Worm (Caenorhabditis elegans) whole organism, late embryonic: ENCODE measurements around the gene idpc-4.

Experiments
- npax-4 ChIP-seq: sonication (generic microtip); optimal IDR thresholded peaks from 2 replicates; lab custom pipeline; 2016; ENCODE audit warnings: missing genetic modification characterization, missing compliant biosample characterization
- pha-4 ChIP-seq: fragments of 150-350 bp; optimal IDR thresholded peaks from 2 replicates; lab custom pipeline; 2018; ENCODE audit warnings: missing biosample characterization, missing genetic modification reagents, missing genetic modification characterization
- tbx-2 ChIP-seq: sonication (generic microtip); optimal IDR thresholded peaks from 2 replicates; lab custom pipeline; 2016; ENCODE audit warnings: missing genetic modification characterization, missing compliant biosample characterization
- unc-42 ChIP-seq: sonication (generic microtip); optimal IDR thresholded peaks from 2 replicates; lab custom pipeline; 2016; ENCODE audit warnings: missing genotype, missing genetic modification characterization, missing compliant biosample characterization

DNA sequence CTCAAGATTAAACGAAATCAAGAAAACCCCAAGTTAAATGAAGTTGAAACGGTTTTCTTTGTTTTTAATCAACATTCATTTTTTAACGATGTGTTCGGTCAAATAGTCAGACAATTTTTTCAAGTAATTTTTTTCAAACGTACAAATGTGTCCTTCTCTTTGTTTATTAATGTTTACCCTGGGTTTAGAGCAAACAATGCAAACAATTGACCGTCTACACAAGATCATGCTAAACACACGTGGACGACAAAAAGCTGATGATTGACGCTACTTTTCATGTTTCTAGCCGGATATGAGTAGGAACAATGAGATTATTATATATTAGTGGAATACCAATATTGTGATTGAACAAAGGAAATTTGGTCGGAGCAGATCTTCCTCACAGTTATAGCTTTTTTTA, 3.8 kb upstream of the idpc-4 start:
- TF ChIP-seq pha-4 (tag; lab: Kevin White, UChicago) (no peak), npax-4 (tag; lab: Kevin White, UChicago) (no peak), unc-42 (tag; lab: Kevin White, UChicago) (no peak), tbx-2 (tag; lab: Kevin White, UChicago) (no peak)
